Worm (Caenorhabditis elegans) whole organism, early embryonic: ENCODE data around the gene iff-2.

Source experiments
- aly-1 ChIP-seq: sonication (generic microtip); optimal IDR thresholded peaks from 2 replicates; lab custom pipeline; 2016; ENCODE audit warnings: missing genetic modification characterization, missing compliant biosample characterization
- ama-1 ChIP-seq: fragments of 150-350 bp; optimal IDR thresholded peaks from 2 replicates; lab custom pipeline; 2014
- ceh-13 ChIP-seq: fragments of 200-800 bp; sonication (Bioruptor generic); optimal IDR thresholded peaks from 2 replicates; lab custom pipeline; 2018; ENCODE audit warnings: mild to moderate bottlenecking, missing genetic modification characterization, missing compliant biosample characterization
- flt-1 ChIP-seq: fragments of 200-800 bp; sonication (Bioruptor generic); IDR thresholded peaks from 2 replicates; pipeline ENCODE4 v1.3.6; 2022; ENCODE audit warnings: missing genetic modification characterization, missing compliant biosample characterization
- hmbx-1 ChIP-seq: sonication (generic microtip); optimal IDR thresholded peaks from 2 replicates; lab custom pipeline; 2016; ENCODE audit warnings: mild to moderate bottlenecking, missing genetic modification characterization, missing compliant biosample characterization
- hmg-4 ChIP-seq: fragments of 200-800 bp; sonication (Bioruptor generic); optimal IDR thresholded peaks from 2 replicates; lab custom pipeline; 2018; ENCODE audit warnings: mild to moderate bottlenecking, missing genetic modification characterization, missing compliant biosample characterization
- scrt-1 ChIP-seq: fragments of 200-800 bp; sonication (Bioruptor generic); IDR thresholded peaks from 2 replicates; pipeline ENCODE4 v1.3.6; 2022; ENCODE audit warnings: missing genetic modification characterization, missing compliant biosample characterization
- sea-1 ChIP-seq: fragments of 200-800 bp; sonication (Bioruptor generic); conservative IDR thresholded peaks from 2 replicates; pipeline ENCODE4 v1.3.6; 2022; ENCODE audit warnings: missing genetic modification characterization, missing compliant biosample characterization

DNA sequence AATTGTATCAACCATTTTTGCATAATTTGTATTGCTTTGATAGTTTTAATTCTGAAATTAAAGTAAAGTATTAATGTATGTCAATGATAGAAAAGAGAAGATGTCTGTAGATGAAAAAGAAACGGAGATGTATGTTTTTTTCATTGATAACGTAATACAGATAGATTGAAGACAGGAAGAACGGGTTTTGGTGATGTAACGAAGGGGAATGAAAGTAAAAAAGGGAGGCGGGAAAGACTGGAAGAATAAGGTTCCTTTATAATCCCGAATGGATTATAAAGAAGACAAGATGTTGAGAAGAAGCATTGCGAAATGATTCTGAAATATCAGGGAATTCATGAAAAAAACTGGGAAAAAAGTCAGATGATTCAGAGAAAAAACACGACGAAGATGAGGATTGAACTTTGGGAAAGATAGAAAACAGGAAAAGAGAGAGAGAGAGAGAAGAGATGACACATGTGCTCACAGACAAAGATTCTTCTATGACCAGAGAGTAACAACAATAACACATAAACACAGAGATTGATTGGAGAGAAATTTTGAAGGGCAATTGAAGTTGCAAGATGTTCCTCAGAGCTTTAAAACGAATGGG, 24.0 kb upstream of the iff-2 start, which contains the start of gene F54C9.11:
- no peak for TF ChIP-seq aly-1 (tag; lab: Kevin White, UChicago)
- TF ChIP-seq sea-1 (GFP tag; lab: Robert Waterston, UW) = no peak
- no peak for TF ChIP-seq hmg-4
- no peak for TF ChIP-seq flt-1 (GFP tag; lab: Robert Waterston, UW)
- TF ChIP-seq scrt-1 = no peak
- TF ChIP-seq ceh-13 (GFP tag; lab: Kevin White, UChicago) = no peak
- no peak for TF ChIP-seq hmbx-1 (tag; lab: Kevin White, UChicago)
- no peak for TF ChIP-seq ama-1 (lab: Kevin White, UChicago)
